Worm (Caenorhabditis elegans): Measurements from ENCODE around the gene nish-1.

DNA sequence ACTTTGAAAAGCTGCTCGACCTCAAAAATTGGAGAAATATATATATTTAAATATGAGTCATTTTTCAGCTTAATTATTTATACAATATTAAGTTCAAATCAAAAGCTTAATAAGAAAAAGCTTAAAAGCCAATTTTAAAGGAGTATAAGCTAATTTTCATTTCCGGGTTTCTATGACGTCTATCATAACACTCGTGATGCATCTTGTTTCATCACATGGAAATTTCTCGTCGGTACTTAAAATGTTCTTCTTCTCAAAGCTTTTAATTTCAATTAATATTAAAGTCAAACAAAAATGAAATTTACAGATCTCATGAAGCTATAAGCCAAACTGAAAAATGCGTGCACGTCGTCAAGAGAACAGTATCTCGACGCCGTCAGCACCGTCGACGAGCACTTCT, 55.6 kb downstream of the nish-1 start, which contains the start of gene rbr-2:
- TF ChIP-seq unc-39 (tag; optimal IDR thresholded peaks at IDR 0.05) (no peak), hlh-1 (tag; optimal IDR thresholded peaks at IDR 0.05) (no peak), nhr-76 (tag; optimal IDR thresholded peaks at IDR 0.05) (no peak), unc-62 (GFP tag; optimal IDR thresholded peaks at IDR 0.05) (no peak), ztf-11 (tag; optimal IDR thresholded peaks at IDR 0.05) (no peak), unc-120 (tag; optimal IDR thresholded peaks at IDR 0.05; ENCODE audit: poor library complexity, severe bottlenecking) (no peak), mep-1 (tag; optimal IDR thresholded peaks at IDR 0.05) (no peak), elt-3 (tag; optimal IDR thresholded peaks at IDR 0.05) (no peak), nhr-28 (tag; optimal IDR thresholded peaks at IDR 0.05) (no peak), pha-4 (tag; optimal IDR thresholded peaks at IDR 0.05) (no peak), drap-1 (GFP tag; optimal IDR thresholded peaks at IDR 0.05) (no peak), nhr-237 (tag; optimal IDR thresholded peaks at IDR 0.05) (no peak), elt-1 (tag; optimal IDR thresholded peaks at IDR 0.05; ENCODE audit: borderline replicate concordance, insufficient read depth) (no peak)
